Worm (Caenorhabditis elegans): Measurements from ENCODE around the gene sra-37.

ce11 chrX:13884157-13884556 is 9.0 kb downstream of the sra-37 start:
- TF ChIP-seq nhr-12 (tag; optimal IDR thresholded peaks at IDR 0.05) (no peak), lin-13 (tag; optimal IDR thresholded peaks at IDR 0.05) (no peak)
